Worm (Caenorhabditis elegans): ENCODE measurements around the gene C08F1.10.

C08F1.10 gene

DNA sequence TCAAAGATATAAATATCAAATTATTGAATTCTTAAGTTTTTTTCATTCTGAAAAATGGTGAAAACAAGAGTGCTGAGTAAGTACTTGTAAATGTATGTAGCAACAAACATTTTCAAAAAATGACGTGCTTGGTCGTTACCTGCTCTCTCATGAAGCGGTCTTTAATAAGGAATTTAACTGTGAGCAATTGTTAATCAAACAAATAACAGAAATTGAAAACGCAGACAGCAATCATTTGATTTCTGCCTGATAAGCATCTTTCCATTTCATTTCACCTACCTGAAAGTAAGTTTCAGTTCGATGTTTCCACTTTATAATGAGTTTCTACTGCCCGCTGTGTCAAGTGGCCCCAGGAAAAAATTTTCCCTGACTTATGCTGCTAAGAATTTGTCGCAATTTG, 23.0 kb downstream of the C08F1.10 start, which contains the start of gene math-28:
Gene math-28, plus strand, starts transcription at position 301 of the 400 bp plus-strand sequence.
- no peak for TF ChIP-seq pha-2 (tag; optimal IDR thresholded peaks at IDR 0.05)
- TF ChIP-seq K02D7.2 (tag; optimal IDR thresholded peaks at IDR 0.05): no peak
- no peak for TF ChIP-seq mec-3 (tag; optimal IDR thresholded peaks at IDR 0.05; ENCODE audit: borderline replicate concordance)

DNA sequence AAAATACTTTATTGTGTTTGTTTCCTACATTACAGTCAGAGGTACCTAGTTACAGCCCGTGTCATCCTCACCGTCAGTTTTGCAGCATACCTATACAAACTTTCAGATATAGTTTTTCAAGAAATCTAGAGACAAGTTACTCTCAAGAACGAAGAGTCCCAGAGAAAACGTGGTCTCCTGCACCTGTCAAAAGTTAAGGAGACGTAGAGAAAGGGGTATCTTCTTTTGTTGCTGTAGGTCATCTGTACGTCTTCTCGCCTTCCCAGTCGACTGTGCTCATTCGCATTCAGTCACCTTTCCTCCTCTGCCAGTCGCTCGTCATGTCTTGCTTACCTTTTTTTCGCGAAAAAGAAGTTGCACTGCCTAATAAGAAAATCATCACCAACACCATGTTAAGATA, 24.5 kb downstream of the C08F1.10 start, which contains the start of gene F36H5.4:
Gene F36H5.4, plus strand, starts transcription at position 301 of the 400 bp plus-strand sequence.
- TF ChIP-seq hlh-8 (tag; optimal IDR thresholded peaks at IDR 0.05) (no peak), che-1 (tag; optimal IDR thresholded peaks at IDR 0.05) (no peak), fax-1 (tag; optimal IDR thresholded peaks at IDR 0.05) (no peak), ceh-18 (tag; optimal IDR thresholded peaks at IDR 0.05) (no peak), unc-86 (tag; optimal IDR thresholded peaks at IDR 0.05) (no peak), ceh-24 (tag; optimal IDR thresholded peaks at IDR 0.05) (no peak), pqm-1 (tag; optimal IDR thresholded peaks at IDR 0.05) (no peak), unc-42 (tag; optimal IDR thresholded peaks at IDR 0.05) (no peak), pag-3 (tag; optimal IDR thresholded peaks at IDR 0.05; ENCODE audit: borderline replicate concordance) (no peak), hlh-15 (tag; optimal IDR thresholded peaks at IDR 0.05) (no peak), ztf-16 (tag; optimal IDR thresholded peaks at IDR 0.05) (no peak), ceh-14 (tag; optimal IDR thresholded peaks at IDR 0.05) (no peak), hlh-13 (GFP tag; optimal IDR thresholded peaks at IDR 0.05) (no peak), pros-1 (tag; optimal IDR thresholded peaks at IDR 0.05) (no peak), ceh-22 (tag; optimal IDR thresholded peaks at IDR 0.05) (no peak), unc-3 (GFP tag; conservative IDR thresholded peaks at IDR 0.05) (no peak), unc-3 (tag; optimal IDR thresholded peaks at IDR 0.05) (no peak), ceh-6 (GFP tag; optimal IDR thresholded peaks at IDR 0.05) (no peak), pax-1 (tag; optimal IDR thresholded peaks at IDR 0.05) (no peak), fkh-6 (tag; optimal IDR thresholded peaks at IDR 0.05) (no peak), ets-4 (tag; optimal IDR thresholded peaks at IDR 0.05) (no peak)

DNA sequence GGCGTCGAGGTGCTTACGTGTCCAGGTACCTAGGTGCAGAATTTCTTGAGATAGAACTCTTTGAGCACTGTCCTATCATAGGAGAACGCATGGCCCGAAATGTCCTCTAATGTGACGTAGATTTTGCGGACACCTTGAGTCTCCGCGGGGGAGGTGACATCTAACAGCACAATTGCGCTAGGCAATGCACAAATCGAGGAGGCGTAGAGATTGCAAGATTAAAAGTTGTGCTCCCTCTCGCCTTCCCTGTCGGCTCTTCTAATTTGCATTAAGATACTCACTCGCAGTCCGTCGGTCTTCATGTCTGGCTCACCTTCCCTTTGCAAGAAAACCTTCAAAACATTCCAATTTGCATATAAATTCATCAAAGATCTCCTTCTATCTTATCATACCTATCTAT, 26.5 kb downstream of the C08F1.10 start, which contains the start of gene F36H5.18:
Gene F36H5.18, plus strand, starts transcription at position 301 of the 400 bp plus-strand sequence.
- TF ChIP-seq hlh-15 (tag; optimal IDR thresholded peaks at IDR 0.05) (no peak), unc-42 (tag; optimal IDR thresholded peaks at IDR 0.05) (no peak), ama-1 (optimal IDR thresholded peaks at IDR 0.05) (no peak), ceh-22 (tag; optimal IDR thresholded peaks at IDR 0.05) (no peak), unc-86 (tag; optimal IDR thresholded peaks at IDR 0.05) (no peak), odd-2 (tag; optimal IDR thresholded peaks at IDR 0.05) (no peak), pha-4 (tag; optimal IDR thresholded peaks at IDR 0.05) (no peak), lin-11 (tag; optimal IDR thresholded peaks at IDR 0.05) (no peak), ceh-48 (tag; optimal IDR thresholded peaks at IDR 0.05) (no peak), nhr-11 (tag; optimal IDR thresholded peaks at IDR 0.05) (no peak), ceh-2 (tag; optimal IDR thresholded peaks at IDR 0.05) (no peak), zip-5 (tag; optimal IDR thresholded peaks at IDR 0.05) (no peak), tbx-7 (tag; optimal IDR thresholded peaks at IDR 0.05) (no peak), C38D4.7 (GFP tag; optimal IDR thresholded peaks at IDR 0.05) (no peak), pros-1 (tag; optimal IDR thresholded peaks at IDR 0.05) (no peak), elt-2 (tag; optimal IDR thresholded peaks at IDR 0.05) (no peak), dmd-4 (tag; optimal IDR thresholded peaks at IDR 0.05; ENCODE audit: borderline replicate concordance) (no peak), ceh-6 (GFP tag; optimal IDR thresholded peaks at IDR 0.05) (no peak), C08G9.2 (tag; optimal IDR thresholded peaks at IDR 0.05) (no peak)

DNA sequence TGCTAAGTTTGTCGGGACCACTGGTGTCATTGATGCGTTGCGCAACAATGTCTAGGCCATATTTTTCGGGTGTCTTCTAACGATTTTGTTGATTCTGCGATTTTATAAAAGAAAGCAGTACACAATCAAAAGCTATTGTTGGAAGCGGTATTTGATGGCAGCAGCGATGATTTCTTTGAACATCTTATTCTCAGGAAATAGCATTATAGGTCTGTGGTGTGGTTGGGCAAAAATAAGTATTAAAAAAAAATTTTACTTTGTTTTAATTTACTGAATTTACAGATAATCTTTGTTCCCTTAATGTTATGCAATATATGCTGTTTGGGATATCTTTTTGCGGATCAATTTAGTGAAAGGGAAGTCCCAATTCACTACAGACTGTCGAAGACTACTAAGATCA, 29.1 kb downstream of the C08F1.10 start, which contains the start of gene F36H5.10:
Gene F36H5.10, plus strand, starts transcription at position 301 of the 400 bp plus-strand sequence.
- TF ChIP-seq nfya-1 (tag; optimal IDR thresholded peaks at IDR 0.05): no peak
- TF ChIP-seq lin-11 (tag; optimal IDR thresholded peaks at IDR 0.05): no peak
- no peak for TF ChIP-seq syd-9 (tag; optimal IDR thresholded peaks at IDR 0.05)
- no peak for TF ChIP-seq tbx-2 (tag; optimal IDR thresholded peaks at IDR 0.05)
- no peak for TF ChIP-seq pha-2 (tag; optimal IDR thresholded peaks at IDR 0.05)
- TF ChIP-seq unc-55 (GFP tag; optimal IDR thresholded peaks at IDR 0.05): no peak
- no peak for TF ChIP-seq ceh-34 (tag; optimal IDR thresholded peaks at IDR 0.05)

Measured in whole organism, late embryonic.